Fruit fly (Drosophila melanogaster): Measurements from ENCODE around the gene Crag.

Crag gene

dm6 chrX:8560087-8560999, 31.5 kb upstream of the Crag start, which contains the start of the genes CG12112 and Trf4-1 (continued):
- no peak for TF ChIP-seq fru (optimal IDR thresholded peaks at IDR 0.05)
- TF ChIP-seq CG17328 (GFP tag; IDR thresholded peaks at IDR 0.05) = no peak
- TF ChIP-seq oc (tag; optimal IDR thresholded peaks at IDR 0.05) = no peak
- peak; percentile 42; the same call in 1 of the 2 replicates for TF ChIP-seq CG9932 (GFP tag; IDR thresholded peaks at IDR 0.05)
- no peak for TF ChIP-seq CG7839 (tag; optimal IDR thresholded peaks at IDR 0.05)
- TF ChIP-seq CG4730 (GFP tag; IDR thresholded peaks at IDR 0.05) = no peak
- TF ChIP-seq CG18619 (GFP tag; optimal IDR thresholded peaks at IDR 0.05) = no peak
- no peak for TF ChIP-seq CG6689 (GFP tag; IDR thresholded peaks at IDR 0.05)
- TF ChIP-seq Bteb2 (GFP tag; optimal IDR thresholded peaks at IDR 0.05) = no peak
- TF ChIP-seq p53 (GFP tag; optimal IDR thresholded peaks at IDR 0.05) = no peak
- TF ChIP-seq Gsc (GFP tag; IDR thresholded peaks at IDR 0.05) = no peak
- TF ChIP-seq CG3995 (GFP tag; optimal IDR thresholded peaks at IDR 0.05) = peak; percentile 68
- TF ChIP-seq Doc3 (GFP tag; IDR thresholded peaks at IDR 0.05; ENCODE audit: partially characterized antibody) = peak; percentile 54; the same call in 2 of the 3 replicates
- TF ChIP-seq repo (GFP tag; optimal IDR thresholded peaks at IDR 0.05) = no peak
- TF ChIP-seq CG16813 (GFP tag; IDR thresholded peaks at IDR 0.05; ENCODE audit: partially characterized antibody) = peak; percentile 79
- TF ChIP-seq Sox102F (GFP tag; optimal IDR thresholded peaks at IDR 0.05) = no peak
- TF ChIP-seq CG8281 (tag; optimal IDR thresholded peaks at IDR 0.05) = no peak
- no peak for TF ChIP-seq CG10147 (GFP tag; optimal IDR thresholded peaks at IDR 0.05)
- TF ChIP-seq Taf1 (GFP tag; IDR thresholded peaks at IDR 0.05) = no peak
- TF ChIP-seq stc (GFP tag; IDR thresholded peaks at IDR 0.05) = no peak
- no peak for TF ChIP-seq chif (GFP tag; optimal IDR thresholded peaks at IDR 0.05)
- no peak for TF ChIP-seq CG12942 (GFP tag; optimal IDR thresholded peaks at IDR 0.05)
- TF ChIP-seq da (GFP tag; optimal IDR thresholded peaks at IDR 0.05) = no peak
- TF ChIP-seq Poxn (GFP tag; IDR thresholded peaks at IDR 0.05) = no peak
- TF ChIP-seq phol (tag; optimal IDR thresholded peaks at IDR 0.05) = peak; percentile 48
- TF ChIP-seq Nf-YB (GFP tag; optimal IDR thresholded peaks at IDR 0.05) = no peak
- TF ChIP-seq Camta (GFP tag; optimal IDR thresholded peaks at IDR 0.05) = no peak
- peak; percentile 35 for TF ChIP-seq CG10543 (GFP tag; optimal IDR thresholded peaks at IDR 0.05)
- no peak for TF ChIP-seq Dip2 (GFP tag; IDR thresholded peaks at IDR 0.05)
- TF ChIP-seq vvl (GFP tag; IDR thresholded peaks at IDR 0.05) = no peak; the same call in 1 of the 2 replicates
- no peak for TF ChIP-seq scrt (GFP tag; optimal IDR thresholded peaks at IDR 0.05)
- no peak for TF ChIP-seq CG2678 (tag; optimal IDR thresholded peaks at IDR 0.05)
- TF ChIP-seq cato (GFP tag; optimal IDR thresholded peaks at IDR 0.05; ENCODE audit: borderline replicate concordance) = no peak
- TF ChIP-seq Lim3 (GFP tag; IDR thresholded peaks at IDR 0.05) = no peak
- no peak for TF ChIP-seq CG18011 (GFP tag; optimal IDR thresholded peaks at IDR 0.05)
- TF ChIP-seq Meics (GFP tag; optimal IDR thresholded peaks at IDR 0.05) = no peak
- no peak for TF ChIP-seq CG6654 (GFP tag; optimal IDR thresholded peaks at IDR 0.05)
- no peak for TF ChIP-seq CG10979 (tag; optimal IDR thresholded peaks at IDR 0.05)
- no peak for TF ChIP-seq Hr3 (GFP tag; optimal IDR thresholded peaks at IDR 0.05)
- TF ChIP-seq dan (GFP tag; IDR thresholded peaks at IDR 0.05) = no peak
- peak; percentile 73 for TF ChIP-seq CG34224 (GFP tag; IDR thresholded peaks at IDR 0.05; ENCODE audit: partially characterized antibody)
- TF ChIP-seq CG13894 (tag; optimal IDR thresholded peaks at IDR 0.05) = peak; percentile 60
- TF ChIP-seq Xbp1 (GFP tag; optimal IDR thresholded peaks at IDR 0.05) = peak; percentile 7
- TF ChIP-seq CG18476 (GFP tag; optimal IDR thresholded peaks at IDR 0.05) = no peak
- peak; percentile 63; the same call in 2 of the 3 replicates for TF ChIP-seq zen2 (GFP tag; IDR thresholded peaks at IDR 0.05; ENCODE audit: partially characterized antibody)
- peak; percentile 6 for TF ChIP-seq CG1647 (GFP tag; optimal IDR thresholded peaks at IDR 0.05)
- no peak for TF ChIP-seq ewg (GFP tag; optimal IDR thresholded peaks at IDR 0.05)
- no peak for TF ChIP-seq CG1233 (GFP tag; optimal IDR thresholded peaks at IDR 0.05)
- no peak for TF ChIP-seq Vsx1 (GFP tag; optimal IDR thresholded peaks at IDR 0.05)

All from whole organism, embryonic.